Fruit fly (Drosophila melanogaster) whole organism, embryonic: ENCODE results near the gene CG32832.

Source experiments
- Bgb ChIP-seq: fragments of 200-800 bp; sonication (Bioruptor generic); IDR thresholded peaks from 2 replicates; pipeline ENCODE4 v1.3.6; 2022; ENCODE audit warnings: missing biosample characterization, missing genetic modification characterization; ENCODE audit not compliant: partially characterized antibody
- CG10431 ChIP-seq: fragments of 200-800 bp; sonication (Bioruptor generic); optimal IDR thresholded peaks from 3 replicates; lab custom pipeline; 2018; ENCODE audit warnings: missing biosample characterization, mild to moderate bottlenecking, missing genetic modification characterization
- CG10565 ChIP-seq: fragments of 200-800 bp; sonication (Bioruptor generic); optimal IDR thresholded peaks from 3 replicates; lab custom pipeline; 2016; ENCODE audit warnings: missing biosample characterization, mild to moderate bottlenecking, missing genetic modification characterization
- CG10654 ChIP-seq: fragments of 200-800 bp; sonication (Bioruptor generic); optimal IDR thresholded peaks from 2 replicates; lab custom pipeline; 2016; ENCODE audit warnings: missing biosample characterization, missing genetic modification characterization
- CG12299 ChIP-seq: fragments of 200-800 bp; sonication (Bioruptor generic); optimal IDR thresholded peaks from 2 replicates; lab custom pipeline; 2018; ENCODE audit warnings: missing biosample characterization, mild to moderate bottlenecking, missing genetic modification characterization
- CG12659 ChIP-seq: fragments of 200-800 bp; sonication (Bioruptor generic); optimal IDR thresholded peaks from 3 replicates; lab custom pipeline; 2017; ENCODE audit warnings: mild to moderate bottlenecking, missing biosample characterization, missing genetic modification reagents, missing genetic modification characterization
- CG13296 ChIP-seq: fragments of 200-800 bp; sonication (Bioruptor generic); optimal IDR thresholded peaks from 3 replicates; lab custom pipeline; 2018; ENCODE audit warnings: missing biosample characterization, mild to moderate bottlenecking, missing genetic modification characterization
- CG16863 ChIP-seq: fragments of 200-800 bp; sonication (Bioruptor generic); optimal IDR thresholded peaks from 3 replicates; lab custom pipeline; 2016; ENCODE audit warnings: missing biosample characterization, missing genetic modification characterization
- CG17802 ChIP-seq: fragments of 200-800 bp; sonication (Bioruptor generic); optimal IDR thresholded peaks from 2 replicates; lab custom pipeline; 2018; ENCODE audit warnings: missing biosample characterization, mild to moderate bottlenecking, missing genetic modification characterization, moderate library complexity
- CG2129 ChIP-seq: fragments of 200-800 bp; sonication (Bioruptor generic); IDR thresholded peaks from 2 replicates; pipeline ENCODE4 v1.3.6; 2022; ENCODE audit warnings: missing biosample characterization, missing genetic modification characterization; ENCODE audit not compliant: partially characterized antibody
- CG2875 ChIP-seq: fragments of 200-800 bp; sonication (Bioruptor generic); optimal IDR thresholded peaks from 2 replicates; lab custom pipeline; 2017; ENCODE audit warnings: missing biosample characterization, mild to moderate bottlenecking, missing genetic modification characterization, missing genetic modification reagents
- CG34376 ChIP-seq: fragments of 200-800 bp; sonication (Bioruptor generic); optimal IDR thresholded peaks from 2 replicates; lab custom pipeline; 2018; ENCODE audit warnings: missing biosample characterization, mild to moderate bottlenecking, missing genetic modification characterization
- CG3847 ChIP-seq: fragments of 200-800 bp; sonication (Bioruptor generic); IDR thresholded peaks from 2 replicates; pipeline ENCODE4 v1.3.6; 2022; ENCODE audit warnings: missing biosample characterization, missing genetic modification characterization
- CG4404 ChIP-seq: fragments of 200-800 bp; sonication (Bioruptor generic); IDR thresholded peaks from 2 replicates; pipeline ENCODE4 v1.3.6; 2022; ENCODE audit warnings: missing biosample characterization, missing genetic modification characterization
- CG4617 ChIP-seq: fragments of 200-800 bp; sonication (Bioruptor generic); optimal IDR thresholded peaks from 3 replicates; lab custom pipeline; 2016; ENCODE audit warnings: missing biosample characterization, missing genetic modification characterization, borderline replicate concordance
- CG6683 ChIP-seq: fragments of 200-800 bp; sonication (Bioruptor generic); optimal IDR thresholded peaks from 2 replicates; lab custom pipeline; 2017; ENCODE audit warnings: missing biosample characterization, mild to moderate bottlenecking, missing genetic modification characterization, missing genetic modification reagents
- CG7963 ChIP-seq: fragments of 200-800 bp; sonication (Bioruptor generic); IDR thresholded peaks from 3 replicates; pipeline ENCODE4 v1.3.6; 2022; ENCODE audit warnings: missing biosample characterization, missing genetic modification characterization; ENCODE audit not compliant: partially characterized antibody
- D ChIP-seq, 2 experiments: fragments of 200-800 bp in 1 of 2; fragments of >200 bp in 1 of 2; sonication (Bioruptor generic) in 1 of 2; optimal IDR thresholded peaks; 2 replicates in 1 of 2; 3 replicates in 1 of 2; lab custom pipeline; 2017; ENCODE audit warnings: mild to moderate bottlenecking in 1 of 2, missing biosample characterization in 1 of 2, missing genetic modification characterization in 1 of 2, missing genetic modification reagents in 1 of 2
- Jarid2 ChIP-seq: fragments of 200-800 bp; sonication (Bioruptor generic); optimal IDR thresholded peaks from 3 replicates; lab custom pipeline; 2017; ENCODE audit warnings: mild to moderate bottlenecking, missing biosample characterization, missing genetic modification reagents, missing genetic modification characterization
- Kr ChIP-seq: fragments of 200-800 bp; sonication (Bioruptor generic); optimal IDR thresholded peaks from 2 replicates; lab custom pipeline; 2017; ENCODE audit warnings: missing biosample characterization, mild to moderate bottlenecking, missing genetic modification characterization
- Lpt ChIP-seq: fragments of >200 bp; optimal IDR thresholded peaks from 2 replicates; lab custom pipeline; 2018; ENCODE audit warnings: missing biosample characterization, missing genetic modification characterization
- Meics ChIP-seq: fragments of 200-800 bp; sonication (Bioruptor generic); optimal IDR thresholded peaks from 2 replicates; lab custom pipeline; 2017; ENCODE audit warnings: missing biosample characterization, mild to moderate bottlenecking, missing genetic modification characterization
- Oaz ChIP-seq: fragments of 200-800 bp; sonication (Bioruptor generic); IDR thresholded peaks from 2 replicates; pipeline ENCODE4 v1.3.6; 2022; ENCODE audit warnings: missing biosample characterization, missing genetic modification characterization
- Sin3A ChIP-seq: fragments of >200 bp; optimal IDR thresholded peaks from 2 replicates; lab custom pipeline; 2018
- Spps ChIP-seq: fragments of 200-800 bp; sonication (Bioruptor generic); optimal IDR thresholded peaks from 2 replicates; lab custom pipeline; 2018; ENCODE audit warnings: missing biosample characterization, mild to moderate bottlenecking, missing genetic modification characterization
- Sry-β ChIP-seq: fragments of 200-800 bp; sonication (Bioruptor generic); optimal IDR thresholded peaks from 2 replicates; lab custom pipeline; 2018; ENCODE audit warnings: missing biosample characterization, mild to moderate bottlenecking, missing genetic modification characterization, moderate library complexity
- Taf1 ChIP-seq: fragments of 200-800 bp; sonication (Bioruptor generic); IDR thresholded peaks from 2 replicates; pipeline ENCODE4 v1.3.6; 2022; ENCODE audit warnings: missing biosample characterization, missing genetic modification characterization
- YL-1 ChIP-seq: fragments of 200-800 bp; sonication (Bioruptor generic); optimal IDR thresholded peaks from 3 replicates; lab custom pipeline; 2017; ENCODE audit warnings: missing biosample characterization, mild to moderate bottlenecking, missing genetic modification characterization
- abd-A ChIP-seq: fragments of 200-800 bp; sonication (Bioruptor generic); optimal IDR thresholded peaks from 3 replicates; lab custom pipeline; 2019; ENCODE audit warnings: missing biosample characterization, mild to moderate bottlenecking, missing genetic modification characterization, moderate library complexity
- al ChIP-seq: fragments of 200-800 bp; sonication (Bioruptor generic); IDR thresholded peaks from 2 replicates; pipeline ENCODE4 v1.3.6; 2022; ENCODE audit warnings: missing biosample characterization, missing genetic modification characterization
- cato ChIP-seq: fragments of 200-800 bp; sonication (Bioruptor generic); optimal IDR thresholded peaks from 2 replicates; lab custom pipeline; 2016; ENCODE audit warnings: missing biosample characterization, missing genetic modification characterization, borderline replicate concordance
- chm ChIP-seq: fragments of 200-800 bp; sonication (Bioruptor generic); IDR thresholded peaks from 2 replicates; pipeline ENCODE4 v1.3.6; 2022; ENCODE audit warnings: missing biosample characterization, missing genetic modification characterization
- croc ChIP-seq: fragments of 200-800 bp; sonication (Bioruptor generic); conservative IDR thresholded peaks from 3 replicates; pipeline ENCODE4 v1.3.6; 2022; ENCODE audit warnings: missing biosample characterization, missing genetic modification characterization
- dan ChIP-seq: fragments of 200-800 bp; sonication (Bioruptor generic); IDR thresholded peaks from 2 replicates; pipeline ENCODE4 v1.3.6; 2022; ENCODE audit warnings: missing biosample characterization, missing genetic modification characterization
- en ChIP-seq: fragments of 200-800 bp; sonication (Bioruptor generic); optimal IDR thresholded peaks from 2 replicates; lab custom pipeline; 2016; ENCODE audit warnings: missing biosample characterization, missing genetic modification characterization
- ewg ChIP-seq: fragments of 200-800 bp; sonication (Bioruptor generic); optimal IDR thresholded peaks from 3 replicates; lab custom pipeline; 2017; ENCODE audit warnings: mild to moderate bottlenecking, missing biosample characterization, missing genetic modification reagents, missing genetic modification characterization
- eyg ChIP-seq: fragments of 200-800 bp; sonication (Bioruptor generic); optimal IDR thresholded peaks from 3 replicates; lab custom pipeline; 2016; ENCODE audit warnings: missing biosample characterization, missing genetic modification characterization
- fd64A ChIP-seq: fragments of 200-800 bp; sonication (Bioruptor generic); optimal IDR thresholded peaks from 3 replicates; lab custom pipeline; 2018; ENCODE audit warnings: missing biosample characterization, mild to moderate bottlenecking, missing genetic modification characterization
- ham ChIP-seq: fragments of 200-800 bp; sonication (Bioruptor generic); IDR thresholded peaks from 2 replicates; pipeline ENCODE4 v1.3.6; 2022; ENCODE audit warnings: missing biosample characterization, missing genetic modification characterization
- luna ChIP-seq: fragments of 200-800 bp; sonication (Bioruptor generic); optimal IDR thresholded peaks from 2 replicates; lab custom pipeline; 2016; ENCODE audit warnings: missing biosample characterization, missing genetic modification characterization
- nom ChIP-seq: fragments of 200-800 bp; sonication (Bioruptor generic); optimal IDR thresholded peaks from 2 replicates; lab custom pipeline; 2017; ENCODE audit warnings: missing biosample characterization, missing genetic modification characterization, mild to moderate bottlenecking, moderate library complexity, missing genetic modification reagents
- oc ChIP-seq: fragments of 200-800 bp; sonication (Bioruptor generic); optimal IDR thresholded peaks from 2 replicates; lab custom pipeline; 2018; ENCODE audit warnings: missing biosample characterization, mild to moderate bottlenecking, missing genetic modification characterization, moderate library complexity
- prd ChIP-seq, 3 experiments: fragments of >200 bp in 2 of 3; fragments of 200-800 bp in 1 of 3; sonication (Bioruptor generic) in 1 of 3; optimal IDR thresholded peaks in 2 of 3; IDR thresholded peaks in 1 of 3; 2 replicates in 2 of 3; 3 replicates in 1 of 3; pipeline versions ENCODE4 v1.3.6 to Lab custom; 2017 to 2022; ENCODE audit warnings: missing biosample characterization in 1 of 3, missing genetic modification characterization in 1 of 3
- pros ChIP-seq: fragments of 200-800 bp; sonication (Bioruptor generic); optimal IDR thresholded peaks from 3 replicates; lab custom pipeline; 2019; ENCODE audit warnings: missing biosample characterization, mild to moderate bottlenecking, missing genetic modification characterization, moderate library complexity
- sob ChIP-seq: fragments of 200-800 bp; sonication (Bioruptor generic); IDR thresholded peaks from 2 replicates; pipeline ENCODE4 v1.3.6; 2022; ENCODE audit warnings: missing biosample characterization, missing genetic modification characterization
- tna ChIP-seq: fragments of 200-800 bp; sonication (Bioruptor generic); IDR thresholded peaks from 2 replicates; pipeline ENCODE4 v1.3.6; 2022; ENCODE audit warnings: missing biosample characterization, missing genetic modification characterization; ENCODE audit not compliant: partially characterized antibody
- zfh1 ChIP-seq: fragments of 200-800 bp; sonication (Bioruptor generic); IDR thresholded peaks from 3 replicates; pipeline ENCODE4 v1.3.6; 2022; ENCODE audit warnings: missing biosample characterization, missing genetic modification characterization

Gene CG32832

dm6 chr2L:16887660-16888573, 8.8 kb upstream of the CG32832 start, which contains the start of the genes osi and tweek (continued):
- TF ChIP-seq luna (GFP tag; lab: Kevin White, UChicago) (no peak), al (GFP tag; lab: Robert Waterston, UW) (peak; percentile 42), Oaz (GFP tag; lab: Robert Waterston, UW) (0 out of 2 replicates have a peak, but pooled peaks have one; percentile 21), CG34376 (GFP tag; lab: Kevin White, UChicago) (peak; percentile 20), D (optimal IDR thresholded peaks at IDR 0.05; lab: Kevin White, UChicago) (no peak), D (GFP tag; optimal IDR thresholded peaks at IDR 0.05; lab: Kevin White, UChicago) (peak; percentile 29), CG4617 (GFP tag; lab: Kevin White, UChicago) (peak; percentile 5), Spps (tag; lab: Kevin White, UChicago) (no peak), cato (GFP tag; lab: Kevin White, UChicago) (peak; percentile 72), CG12299 (tag; lab: Kevin White, UChicago) (no peak), ewg (GFP tag; lab: Kevin White, UChicago) (peak; percentile 44), CG10431 (GFP tag; lab: Kevin White, UChicago) (no peak), croc (GFP tag; lab: Robert Waterston, UW) (no peak; the same call in 2 of the 3 replicates), Taf1 (GFP tag; lab: Robert Waterston, UW) (no peak), Sry-β (peak; percentile 69), Kr (GFP tag; lab: Kevin White, UChicago) (no peak), fd64A (GFP tag; lab: Kevin White, UChicago) (no peak), CG10654 (GFP tag; lab: Kevin White, UChicago) (peak; percentile 28), nom (GFP tag; lab: Kevin White, UChicago) (no peak), chm (GFP tag; lab: Robert Waterston, UW) (no peak), tna (GFP tag; lab: Robert Waterston, UW) (peak; percentile 66), CG6683 (no peak), CG10565 (GFP tag; lab: Kevin White, UChicago) (no peak), eyg (GFP tag; lab: Kevin White, UChicago) (no peak), CG13296 (GFP tag; lab: Kevin White, UChicago) (no peak), CG4404 (GFP tag; lab: Robert Waterston, UW) (peak; percentile 53), CG16863 (GFP tag; lab: Kevin White, UChicago) (peak; percentile 26), dan (GFP tag; lab: Robert Waterston, UW) (no peak), abd-A (tag; lab: Kevin White, UChicago) (no peak), ham (0 out of 2 replicates have a peak, but pooled peaks have one; percentile 8), sob (GFP tag; lab: Robert Waterston, UW) (0 out of 2 replicates have a peak, but pooled peaks have one; percentile 52), zfh1 (no peak), CG3847 (peak; percentile 70), Sin3A (peak; percentile 61), pros (GFP tag; lab: Kevin White, UChicago) (no peak), YL-1 (peak; percentile 38), Jarid2 (GFP tag; lab: Kevin White, UChicago) (peak; percentile 60), prd (optimal IDR thresholded peaks at IDR 0.05; lab: Kevin White, UChicago) (no peak), prd (GFP tag; IDR thresholded peaks at IDR 0.05; lab: Robert Waterston, UW) (peak; percentile 44; the same call in 2 of the 3 replicates), CG17802 (tag; lab: Kevin White, UChicago) (no peak), Meics (GFP tag; lab: Kevin White, UChicago) (no peak), oc (tag; lab: Kevin White, UChicago) (no peak), CG12659 (GFP tag; lab: Kevin White, UChicago) (peak; percentile 65), CG2129 (GFP tag; lab: Robert Waterston, UW) (peak; percentile 40; the same call in 1 of the 2 replicates), CG2875 (GFP tag; lab: Kevin White, UChicago) (no peak), en (GFP tag; lab: Kevin White, UChicago) (no peak), Bgb (peak; percentile 94), CG7963 (GFP tag; lab: Robert Waterston, UW) (peak; percentile 84), Lpt (GFP tag; lab: Kevin White, UChicago) (no peak)
